Fruit fly (Drosophila melanogaster) whole organism, embryonic: ENCODE results near the gene ATPsynC.
A peak's percentile ranks its signal among the peaks of the same experiment; 100 is the strongest.

Experiments used
- ATbp ChIP-seq: fragments of 200-800 bp; sonication (Bioruptor generic); optimal IDR thresholded peaks from 2 replicates; lab custom pipeline; 2017; ENCODE audit warnings: missing biosample characterization, mild to moderate bottlenecking, missing genetic modification characterization, missing genetic modification reagents
- BtbVII ChIP-seq: fragments of 200-800 bp; sonication (Bioruptor generic); optimal IDR thresholded peaks from 3 replicates; lab custom pipeline; 2017; ENCODE audit warnings: missing biosample characterization, mild to moderate bottlenecking, missing genetic modification characterization
- CG10979 ChIP-seq: fragments of 200-800 bp; sonication (Bioruptor generic); optimal IDR thresholded peaks from 2 replicates; lab custom pipeline; 2018; ENCODE audit warnings: missing biosample characterization, mild to moderate bottlenecking, missing genetic modification characterization, moderate library complexity
- CG11696 ChIP-seq: fragments of 200-800 bp; sonication (Bioruptor generic); IDR thresholded peaks from 2 replicates; pipeline ENCODE4 v1.3.6; 2022; ENCODE audit warnings: missing biosample characterization, missing genetic modification characterization
- CG13775 ChIP-seq: fragments of 200-800 bp; sonication (Bioruptor generic); optimal IDR thresholded peaks from 3 replicates; lab custom pipeline; 2017; ENCODE audit warnings: missing biosample characterization, mild to moderate bottlenecking, missing genetic modification characterization
- CG17359 ChIP-seq: fragments of 200-800 bp; sonication (Bioruptor generic); optimal IDR thresholded peaks from 3 replicates; lab custom pipeline; 2018; ENCODE audit warnings: missing biosample characterization, mild to moderate bottlenecking, missing genetic modification characterization, moderate library complexity
- CG17361 ChIP-seq: fragments of 200-800 bp; sonication (Bioruptor generic); IDR thresholded peaks from 3 replicates; pipeline ENCODE4 v1.3.6; 2022; ENCODE audit warnings: missing biosample characterization, missing genetic modification characterization
- CG17612 ChIP-seq: fragments of 200-800 bp; sonication (Bioruptor generic); IDR thresholded peaks from 2 replicates; pipeline ENCODE4 v1.3.6; 2022; ENCODE audit warnings: missing biosample characterization, missing genetic modification characterization
- CG2199 ChIP-seq: fragments of 200-800 bp; sonication (Bioruptor generic); IDR thresholded peaks from 3 replicates; pipeline ENCODE4 v1.3.6; 2022; ENCODE audit warnings: missing biosample characterization, missing genetic modification characterization
- CG32532 ChIP-seq: fragments of 200-800 bp; sonication (Bioruptor generic); IDR thresholded peaks from 2 replicates; pipeline ENCODE4 v1.3.6; 2022; ENCODE audit warnings: missing biosample characterization, missing genetic modification characterization
- CG33213 ChIP-seq: fragments of 200-800 bp; sonication (Bioruptor generic); optimal IDR thresholded peaks from 3 replicates; lab custom pipeline; 2016; ENCODE audit warnings: missing biosample characterization, missing genetic modification characterization
- CG43689 ChIP-seq: fragments of 200-800 bp; sonication (Bioruptor generic); IDR thresholded peaks from 2 replicates; pipeline ENCODE4 v1.3.6; 2022; ENCODE audit warnings: missing biosample characterization, missing genetic modification characterization
- CG4404 ChIP-seq: fragments of 200-800 bp; sonication (Bioruptor generic); IDR thresholded peaks from 2 replicates; pipeline ENCODE4 v1.3.6; 2022; ENCODE audit warnings: missing biosample characterization, missing genetic modification characterization
- CG7357 ChIP-seq: fragments of 200-800 bp; sonication (Bioruptor generic); IDR thresholded peaks from 3 replicates; pipeline ENCODE4 v1.3.6; 2022; ENCODE audit warnings: missing biosample characterization, missing genetic modification characterization
- CG7372 ChIP-seq: fragments of 200-800 bp; sonication (Bioruptor generic); IDR thresholded peaks from 2 replicates; pipeline ENCODE4 v1.3.6; 2022; ENCODE audit warnings: missing biosample characterization, missing genetic modification characterization
- CG8281 ChIP-seq: fragments of 200-800 bp; sonication (Bioruptor generic); optimal IDR thresholded peaks from 2 replicates; lab custom pipeline; 2018; ENCODE audit warnings: missing biosample characterization, mild to moderate bottlenecking, missing genetic modification characterization, moderate library complexity
- CG8944 ChIP-seq: fragments of 200-800 bp; sonication (Bioruptor generic); optimal IDR thresholded peaks from 3 replicates; lab custom pipeline; 2016; ENCODE audit warnings: missing biosample characterization, missing genetic modification characterization
- CG9797 ChIP-seq: fragments of 200-800 bp; sonication (Bioruptor generic); optimal IDR thresholded peaks from 3 replicates; lab custom pipeline; 2018; ENCODE audit warnings: missing biosample characterization, mild to moderate bottlenecking, missing genetic modification characterization
- CoRest ChIP-seq: fragments of 200-800 bp; sonication (Bioruptor generic); optimal IDR thresholded peaks from 3 replicates; lab custom pipeline; 2018; ENCODE audit warnings: missing biosample characterization, mild to moderate bottlenecking, missing genetic modification characterization, moderate library complexity
- Dip2 ChIP-seq: fragments of 200-800 bp; sonication (Bioruptor generic); IDR thresholded peaks from 2 replicates; pipeline ENCODE4 v1.3.6; 2022; ENCODE audit warnings: missing biosample characterization, missing genetic modification characterization
- Dll ChIP-seq: fragments of 200-800 bp; sonication (Bioruptor generic); IDR thresholded peaks from 4 replicates; pipeline ENCODE4 v1.3.6; 2022; ENCODE audit warnings: missing biosample characterization, missing genetic modification characterization; ENCODE audit not compliant: partially characterized antibody
- Doc3 ChIP-seq: fragments of 200-800 bp; sonication (Bioruptor generic); IDR thresholded peaks from 3 replicates; pipeline ENCODE4 v1.3.6; 2022; ENCODE audit warnings: missing biosample characterization, missing genetic modification characterization; ENCODE audit not compliant: partially characterized antibody
- Fer3 ChIP-seq: fragments of 200-800 bp; sonication (Bioruptor generic); optimal IDR thresholded peaks from 2 replicates; lab custom pipeline; 2018; ENCODE audit warnings: missing biosample characterization, mild to moderate bottlenecking, missing genetic modification characterization, moderate library complexity
- H15 ChIP-seq: fragments of 200-800 bp; sonication (Bioruptor generic); IDR thresholded peaks from 3 replicates; pipeline ENCODE4 v1.3.6; 2022; ENCODE audit warnings: missing biosample characterization, missing genetic modification characterization
- HLH4C ChIP-seq: fragments of 200-800 bp; sonication (Bioruptor generic); IDR thresholded peaks from 3 replicates; pipeline ENCODE4 v1.3.6; 2022; ENCODE audit warnings: missing biosample characterization, missing genetic modification characterization; ENCODE audit not compliant: partially characterized antibody
- Hand ChIP-seq: fragments of 200-800 bp; sonication (Bioruptor generic); optimal IDR thresholded peaks from 2 replicates; lab custom pipeline; 2017; ENCODE audit warnings: mild to moderate bottlenecking, missing biosample characterization, missing genetic modification reagents, missing genetic modification characterization
- HmgD ChIP-seq: fragments of 200-800 bp; sonication (Bioruptor generic); optimal IDR thresholded peaks from 3 replicates; lab custom pipeline; 2016; ENCODE audit warnings: missing biosample characterization, missing genetic modification characterization
- HmgZ ChIP-seq: fragments of 200-800 bp; sonication (Bioruptor generic); optimal IDR thresholded peaks from 2 replicates; lab custom pipeline; 2018; ENCODE audit warnings: missing biosample characterization, mild to moderate bottlenecking, missing genetic modification characterization
- Hr39 ChIP-seq: fragments of >200 bp; optimal IDR thresholded peaks from 2 replicates; lab custom pipeline; 2017
- Hr78 ChIP-seq, 2 experiments: fragments of 200-800 bp in 1 of 2; fragments of >200 bp in 1 of 2; sonication (Bioruptor generic) in 1 of 2; optimal IDR thresholded peaks; 2 replicates each; lab custom pipeline; 2017 to 2019; ENCODE audit warnings: missing biosample characterization in 2 of 2, missing genetic modification characterization in 2 of 2, mild to moderate bottlenecking in 1 of 2, moderate library complexity in 1 of 2
- Max ChIP-seq: fragments of 200-800 bp; sonication (Bioruptor generic); optimal IDR thresholded peaks from 2 replicates; lab custom pipeline; 2016; ENCODE audit warnings: missing biosample characterization, mild to moderate bottlenecking, missing genetic modification characterization
- NC2β ChIP-seq: fragments of 200-800 bp; sonication (Bioruptor generic); optimal IDR thresholded peaks from 2 replicates; lab custom pipeline; 2016; ENCODE audit warnings: missing biosample characterization, missing genetic modification characterization
- Trl ChIP-seq, 3 experiments: fragments of >200 bp in 2 of 3; fragments of 200-800 bp in 1 of 3; sonication (Bioruptor generic) in 1 of 3; optimal IDR thresholded peaks; 2 replicates in 1 of 3; 3 replicates in 2 of 3; lab custom pipeline; 2016 to 2017; ENCODE audit warnings: missing biosample characterization in 1 of 3, missing genetic modification characterization in 1 of 3
- cad ChIP-seq: fragments of >200 bp; optimal IDR thresholded peaks from 2 replicates; lab custom pipeline; 2017; ENCODE audit warnings: missing biosample characterization, missing genetic modification characterization
- dmrt99B ChIP-seq: fragments of 200-800 bp; sonication (Bioruptor generic); optimal IDR thresholded peaks from 2 replicates; lab custom pipeline; 2018; ENCODE audit warnings: missing biosample characterization, mild to moderate bottlenecking, missing genetic modification characterization, moderate library complexity
- emc ChIP-seq: fragments of 200-800 bp; sonication (Bioruptor generic); optimal IDR thresholded peaks from 2 replicates; lab custom pipeline; 2016; ENCODE audit warnings: missing biosample characterization, missing genetic modification characterization
- ftz-f1 ChIP-seq: fragments of 200-800 bp; sonication (Bioruptor generic); optimal IDR thresholded peaks from 2 replicates; lab custom pipeline; 2016; ENCODE audit warnings: missing biosample characterization, missing genetic modification characterization
- gcm ChIP-seq: fragments of 200-800 bp; sonication (Bioruptor generic); optimal IDR thresholded peaks from 2 replicates; lab custom pipeline; 2019; ENCODE audit warnings: missing biosample characterization, mild to moderate bottlenecking, missing genetic modification characterization, moderate library complexity
- grn ChIP-seq: fragments of 200-800 bp; sonication (Bioruptor generic); optimal IDR thresholded peaks from 3 replicates; lab custom pipeline; 2017; ENCODE audit warnings: missing biosample characterization, missing genetic modification characterization
- kah ChIP-seq: fragments of 200-800 bp; sonication (Bioruptor generic); optimal IDR thresholded peaks from 2 replicates; lab custom pipeline; 2018; ENCODE audit warnings: missing biosample characterization, mild to moderate bottlenecking, missing genetic modification characterization
- lola ChIP-seq, 3 experiments: fragments of >200 bp in 2 of 3; fragments of 200-800 bp in 1 of 3; sonication (Bioruptor generic) in 1 of 3; optimal IDR thresholded peaks; 2 replicates each; lab custom pipeline; 2017 to 2019; ENCODE audit warnings: missing biosample characterization in 3 of 3, missing genetic modification characterization in 3 of 3, mild to moderate bottlenecking in 1 of 3, moderate library complexity in 1 of 3
- luna ChIP-seq: fragments of 200-800 bp; sonication (Bioruptor generic); optimal IDR thresholded peaks from 2 replicates; lab custom pipeline; 2016; ENCODE audit warnings: missing biosample characterization, missing genetic modification characterization
- nerfin-1 ChIP-seq: fragments of 200-800 bp; sonication (Bioruptor generic); optimal IDR thresholded peaks from 3 replicates; lab custom pipeline; 2019; ENCODE audit warnings: missing biosample characterization, mild to moderate bottlenecking, missing genetic modification characterization, moderate library complexity
- onecut ChIP-seq: fragments of 200-800 bp; sonication (Bioruptor generic); IDR thresholded peaks from 2 replicates; pipeline ENCODE4 v1.3.6; 2022; ENCODE audit warnings: missing biosample characterization, missing genetic modification characterization
- otp ChIP-seq: fragments of 200-800 bp; sonication (Bioruptor generic); IDR thresholded peaks from 3 replicates; pipeline ENCODE4, ENCODE4 v1.3.6; 2022; ENCODE audit warnings: missing biosample characterization, missing genetic modification characterization
- p53 ChIP-seq: fragments of 200-800 bp; sonication (Bioruptor generic); optimal IDR thresholded peaks from 2 replicates; lab custom pipeline; 2016; ENCODE audit warnings: missing biosample characterization, missing genetic modification characterization
- ranshi ChIP-seq: fragments of 200-800 bp; sonication (Bioruptor generic); IDR thresholded peaks from 2 replicates; pipeline ENCODE4 v1.3.6; 2022; ENCODE audit warnings: missing biosample characterization, missing genetic modification characterization
- tna ChIP-seq: fragments of 200-800 bp; sonication (Bioruptor generic); IDR thresholded peaks from 2 replicates; pipeline ENCODE4 v1.3.6; 2022; ENCODE audit warnings: missing biosample characterization, missing genetic modification characterization; ENCODE audit not compliant: partially characterized antibody
- tx ChIP-seq: fragments of 200-800 bp; sonication (Bioruptor generic); optimal IDR thresholded peaks from 2 replicates; lab custom pipeline; 2016; ENCODE audit warnings: missing biosample characterization, missing genetic modification characterization
- vnd ChIP-seq: fragments of 200-800 bp; sonication (Bioruptor generic); IDR thresholded peaks from 3 replicates; pipeline ENCODE4 v1.3.6; 2022; ENCODE audit warnings: missing biosample characterization, missing genetic modification characterization; ENCODE audit not compliant: partially characterized antibody

ATPsynC gene

DNA sequence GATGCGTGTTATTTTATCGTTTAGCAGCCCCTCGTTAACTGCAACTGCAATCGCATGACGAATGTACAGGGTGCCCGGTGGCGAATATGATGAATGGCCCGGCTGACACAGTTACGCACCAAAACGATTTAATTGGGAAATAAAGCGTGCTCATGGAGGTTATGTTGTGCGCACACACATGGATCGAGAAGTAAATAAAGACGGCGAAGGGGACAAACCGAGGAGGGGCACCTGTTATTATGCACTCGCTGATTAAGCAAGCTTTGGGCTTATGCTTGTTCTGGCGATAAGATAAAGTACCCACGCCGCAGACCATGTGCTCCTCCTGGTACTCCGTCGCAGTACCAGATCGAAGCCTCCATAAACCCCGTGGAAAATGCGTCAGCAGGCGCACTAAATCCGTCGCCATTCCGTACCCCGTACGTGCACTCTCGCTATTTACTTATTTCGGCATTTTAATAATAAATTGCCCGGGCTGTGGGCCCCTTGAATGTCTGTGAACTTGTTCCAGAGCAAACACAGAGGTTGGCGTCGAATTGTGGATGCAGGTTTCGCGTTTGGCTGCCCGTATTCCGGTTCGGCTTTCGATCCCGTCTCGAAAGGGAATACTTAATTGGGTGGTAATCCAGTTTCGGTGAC, 5.7 kb upstream of the ATPsynC start (continued):
- TF ChIP-seq CG32532 (GFP tag; lab: Robert Waterston, UW) (no peak), otp (peak; percentile 58; the same call in 1 of the 3 replicates), CG17361 (GFP tag; lab: Robert Waterston, UW) (no peak), tna (GFP tag; lab: Robert Waterston, UW) (no peak), onecut (GFP tag; lab: Robert Waterston, UW) (no peak; the same call in 1 of the 2 replicates), lola (GFP tag; optimal IDR thresholded peaks at IDR 0.05; lab: Kevin White, UChicago) (no peak), luna (GFP tag; lab: Kevin White, UChicago) (no peak), CG17612 (GFP tag; lab: Robert Waterston, UW) (no peak), CG2199 (GFP tag; lab: Robert Waterston, UW) (0 out of 3 replicates have a peak, but pooled peaks have one; percentile 32), ranshi (GFP tag; lab: Robert Waterston, UW) (no peak), CG17359 (tag; lab: Kevin White, UChicago) (peak; percentile 0), ATbp (GFP tag; lab: Kevin White, UChicago) (peak; percentile 22), kah (peak; percentile 5), CG10979 (tag; lab: Kevin White, UChicago) (no peak), CG13775 (GFP tag; lab: Kevin White, UChicago) (no peak), CG4404 (no peak), Hand (GFP tag; lab: Kevin White, UChicago) (no peak), BtbVII (no peak), Dll (GFP tag; lab: Robert Waterston, UW) (0 out of 4 replicates have a peak, but pooled peaks have one; percentile 13), HmgZ (tag; lab: Kevin White, UChicago) (peak; percentile 48), CG8944 (no peak), H15 (no peak), CG33213 (GFP tag; lab: Kevin White, UChicago) (no peak), CG7357 (GFP tag; lab: Robert Waterston, UW) (no peak), dmrt99B (no peak), HLH4C (GFP tag; lab: Robert Waterston, UW) (no peak), grn (no peak), ftz-f1 (GFP tag; lab: Kevin White, UChicago) (no peak), emc (GFP tag; lab: Kevin White, UChicago) (no peak), Fer3 (no peak), nerfin-1 (tag; lab: Kevin White, UChicago) (no peak), CG8281 (no peak), HmgD (GFP tag; lab: Kevin White, UChicago) (no peak), Max (peak; percentile 15), Hr39 (lab: Kevin White, UChicago) (no peak), NC2β (GFP tag; lab: Kevin White, UChicago) (no peak), CoRest (tag; lab: Kevin White, UChicago) (no peak), CG43689 (GFP tag; lab: Robert Waterston, UW) (no peak), gcm (GFP tag; lab: Kevin White, UChicago) (peak; percentile 56), Hr78 (GFP tag; optimal IDR thresholded peaks at IDR 0.05; lab: Kevin White, UChicago) (peak in 1 of 2 experiments; percentile 5), p53 (no peak), CG9797 (GFP tag; lab: Kevin White, UChicago) (no peak), Trl (optimal IDR thresholded peaks at IDR 0.05; lab: Kevin White, UChicago) (no peak), Trl (GFP tag; optimal IDR thresholded peaks at IDR 0.05; lab: Kevin White, UChicago) (no peak), Dip2 (GFP tag; lab: Robert Waterston, UW) (no peak), tx (GFP tag; lab: Kevin White, UChicago) (no peak), Doc3 (no peak), vnd (GFP tag; lab: Robert Waterston, UW) (no peak), CG7372 (no peak), CG11696 (GFP tag; lab: Robert Waterston, UW) (no peak), cad (GFP tag; lab: Kevin White, UChicago) (no peak)
